Worm (Caenorhabditis elegans): Measurements from ENCODE around the gene pld-1.

DNA sequence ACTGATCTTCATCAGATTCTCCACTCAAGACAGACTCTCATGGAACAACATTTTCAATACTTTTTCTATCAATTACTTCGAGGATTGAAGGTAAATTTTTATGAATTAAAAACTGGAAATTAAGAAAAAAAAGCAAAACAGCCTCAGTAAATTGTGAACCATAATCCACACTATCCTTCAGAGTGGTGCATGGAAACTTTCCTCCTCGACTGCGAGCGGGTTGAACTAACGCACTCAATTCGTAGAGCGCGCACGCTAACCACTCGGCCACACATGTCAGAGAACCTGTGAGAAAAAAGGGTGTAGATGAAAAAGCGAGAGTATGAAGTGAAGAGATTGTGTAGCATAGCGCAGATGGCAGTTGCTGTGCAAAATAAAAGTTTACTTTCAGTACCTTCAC, 13.5 kb upstream of the pld-1 start:
- TF ChIP-seq T22C8.4 (GFP tag; IDR thresholded peaks at IDR 0.05) (peak; percentile 94), cog-1 (tag; optimal IDR thresholded peaks at IDR 0.05) (peak; percentile 91), ztf-29 (GFP tag; IDR thresholded peaks at IDR 0.05) (peak; percentile 98), flt-1 (GFP tag; IDR thresholded peaks at IDR 0.05) (peak; percentile 99), ztf-23 (GFP tag; IDR thresholded peaks at IDR 0.05) (peak; percentile 96), med-1 (GFP tag; optimal IDR thresholded peaks at IDR 0.05; ENCODE audit: insufficient read depth) (peak; percentile 90), tab-1 (GFP tag; IDR thresholded peaks at IDR 0.05) (peak; percentile 98)

Data from whole organism, midembryonic.